Fruit fly (Drosophila melanogaster) whole organism, embryonic: ENCODE measurements around the gene ND-B17.2.

Experiments
- Bteb2 ChIP-seq: fragments of 200-800 bp; sonication (Bioruptor generic); optimal IDR thresholded peaks from 2 replicates; lab custom pipeline; 2016; ENCODE audit warnings: missing biosample characterization, missing genetic modification characterization
- CG10267 ChIP-seq: fragments of 200-800 bp; sonication (Bioruptor generic); optimal IDR thresholded peaks from 2 replicates; lab custom pipeline; 2018; ENCODE audit warnings: missing biosample characterization, mild to moderate bottlenecking, missing genetic modification characterization, moderate library complexity
- CG11247 ChIP-seq: fragments of 200-800 bp; sonication (Bioruptor generic); IDR thresholded peaks from 2 replicates; pipeline ENCODE4 v1.3.6; 2022; ENCODE audit warnings: missing biosample characterization, missing genetic modification characterization
- CG11398 ChIP-seq: fragments of 200-800 bp; sonication (Bioruptor generic); optimal IDR thresholded peaks from 2 replicates; lab custom pipeline; 2016; ENCODE audit warnings: missing biosample characterization, missing genetic modification characterization
- CG12071 ChIP-seq: fragments of 200-800 bp; sonication (Bioruptor generic); optimal IDR thresholded peaks from 3 replicates; lab custom pipeline; 2018; ENCODE audit warnings: missing biosample characterization, mild to moderate bottlenecking, missing genetic modification characterization
- CG13123 ChIP-seq: fragments of 200-800 bp; sonication (Bioruptor generic); optimal IDR thresholded peaks from 2 replicates; lab custom pipeline; 2016; ENCODE audit warnings: missing biosample characterization, missing genetic modification characterization
- CG14014 ChIP-seq: fragments of 200-800 bp; sonication (Bioruptor generic); IDR thresholded peaks from 2 replicates; pipeline ENCODE4 v1.3.6; 2022; ENCODE audit warnings: missing biosample characterization, missing genetic modification characterization
- CG14667 ChIP-seq: fragments of 200-800 bp; sonication (Bioruptor generic); IDR thresholded peaks from 2 replicates; pipeline ENCODE4 v1.3.6; 2022; ENCODE audit warnings: missing biosample characterization, missing genetic modification characterization
- CG15514 ChIP-seq: fragments of 200-800 bp; sonication (Bioruptor generic); optimal IDR thresholded peaks from 3 replicates; lab custom pipeline; 2017; ENCODE audit warnings: missing biosample characterization, missing genetic modification characterization, mild to moderate bottlenecking, moderate library complexity, missing genetic modification reagents
- CG17829 ChIP-seq: fragments of 200-800 bp; optimal IDR thresholded peaks from 2 replicates; lab custom pipeline; 2019; ENCODE audit warnings: missing biosample characterization, mild to moderate bottlenecking, missing genetic modification characterization, moderate library complexity
- CG18262 ChIP-seq: fragments of 200-800 bp; optimal IDR thresholded peaks from 3 replicates; lab custom pipeline; 2019; ENCODE audit warnings: missing biosample characterization, mild to moderate bottlenecking, missing genetic modification characterization, moderate library complexity
- CG2678 ChIP-seq: fragments of 200-800 bp; sonication (Bioruptor generic); optimal IDR thresholded peaks from 3 replicates; lab custom pipeline; 2019; ENCODE audit warnings: missing biosample characterization, mild to moderate bottlenecking, missing genetic modification characterization, moderate library complexity
- CG30431 ChIP-seq: fragments of 200-800 bp; sonication (Bioruptor generic); optimal IDR thresholded peaks from 2 replicates; lab custom pipeline; 2017; ENCODE audit warnings: missing biosample characterization, missing genetic modification characterization
- CG3847 ChIP-seq: fragments of 200-800 bp; sonication (Bioruptor generic); IDR thresholded peaks from 2 replicates; pipeline ENCODE4 v1.3.6; 2022; ENCODE audit warnings: missing biosample characterization, missing genetic modification characterization
- CG4424 ChIP-seq: fragments of 200-800 bp; sonication (Bioruptor generic); optimal IDR thresholded peaks from 3 replicates; lab custom pipeline; 2016; ENCODE audit warnings: missing biosample characterization, missing genetic modification characterization
- CG4820 ChIP-seq: fragments of 200-800 bp; sonication (Bioruptor generic); optimal IDR thresholded peaks from 3 replicates; lab custom pipeline; 2016; ENCODE audit warnings: missing biosample characterization, missing genetic modification characterization
- CG6175 ChIP-seq: fragments of 200-800 bp; sonication (Bioruptor generic); IDR thresholded peaks from 3 replicates; pipeline ENCODE4 v1.3.6; 2022; ENCODE audit warnings: missing biosample characterization, missing genetic modification characterization
- CG6813 ChIP-seq: fragments of 200-800 bp; sonication (Bioruptor generic); optimal IDR thresholded peaks from 2 replicates; lab custom pipeline; 2017; ENCODE audit warnings: missing biosample characterization, missing genetic modification characterization, mild to moderate bottlenecking, moderate library complexity, missing genetic modification reagents
- CG7786 ChIP-seq: fragments of 200-800 bp; sonication (Bioruptor generic); optimal IDR thresholded peaks from 2 replicates; lab custom pipeline; 2016; ENCODE audit warnings: missing biosample characterization, missing genetic modification characterization
- CG8089 ChIP-seq: fragments of 200-800 bp; sonication (Bioruptor generic); optimal IDR thresholded peaks from 3 replicates; lab custom pipeline; 2016; ENCODE audit warnings: missing biosample characterization, missing genetic modification characterization
- CG8290 ChIP-seq, 3 experiments: fragments of 200-800 bp; sonication (Bioruptor generic); optimal IDR thresholded peaks; 2 replicates each; lab custom pipeline; 2016 to 2019; ENCODE audit warnings: missing biosample characterization in 3 of 3, missing genetic modification characterization in 3 of 3, mild to moderate bottlenecking in 2 of 3, moderate library complexity in 1 of 3
- CG9437 ChIP-seq: fragments of 200-800 bp; sonication (Bioruptor generic); optimal IDR thresholded peaks from 2 replicates; lab custom pipeline; 2018; ENCODE audit warnings: missing biosample characterization, mild to moderate bottlenecking, missing genetic modification characterization
- E2f2 ChIP-seq: fragments of 200-800 bp; sonication (Bioruptor generic); IDR thresholded peaks from 2 replicates; pipeline ENCODE4 v1.3.6; 2022; ENCODE audit warnings: missing biosample characterization, missing genetic modification characterization
- Elba2 ChIP-seq: fragments of 200-800 bp; sonication (Bioruptor generic); optimal IDR thresholded peaks from 3 replicates; lab custom pipeline; 2016; ENCODE audit warnings: missing biosample characterization, missing genetic modification characterization
- HLH4C ChIP-seq: fragments of 200-800 bp; sonication (Bioruptor generic); IDR thresholded peaks from 3 replicates; pipeline ENCODE4 v1.3.6; 2022; ENCODE audit warnings: missing biosample characterization, missing genetic modification characterization; ENCODE audit not compliant: partially characterized antibody
- Hr78 ChIP-seq, 2 experiments: fragments of 200-800 bp in 1 of 2; fragments of >200 bp in 1 of 2; sonication (Bioruptor generic) in 1 of 2; optimal IDR thresholded peaks; 2 replicates each; lab custom pipeline; 2017 to 2019; ENCODE audit warnings: missing biosample characterization in 2 of 2, missing genetic modification characterization in 2 of 2, mild to moderate bottlenecking in 1 of 2, moderate library complexity in 1 of 2
- Kr ChIP-seq: fragments of 200-800 bp; sonication (Bioruptor generic); optimal IDR thresholded peaks from 2 replicates; lab custom pipeline; 2017; ENCODE audit warnings: missing biosample characterization, mild to moderate bottlenecking, missing genetic modification characterization
- MTF-1 ChIP-seq: fragments of 200-800 bp; sonication (Bioruptor generic); optimal IDR thresholded peaks from 2 replicates; lab custom pipeline; 2018; ENCODE audit warnings: missing biosample characterization, mild to moderate bottlenecking, missing genetic modification characterization, borderline replicate concordance
- Myb ChIP-seq: fragments of 200-800 bp; sonication (Bioruptor generic); optimal IDR thresholded peaks from 2 replicates; lab custom pipeline; 2016; ENCODE audit warnings: missing biosample characterization, missing genetic modification characterization
- Neu2 ChIP-seq: fragments of 200-800 bp; sonication (Bioruptor generic); optimal IDR thresholded peaks from 3 replicates; lab custom pipeline; 2016; ENCODE audit warnings: missing biosample characterization, missing genetic modification characterization, borderline replicate concordance
- Ptx1 ChIP-seq: fragments of 200-800 bp; sonication (Bioruptor generic); IDR thresholded peaks from 2 replicates; pipeline ENCODE4 v1.3.6; 2022; ENCODE audit warnings: missing biosample characterization, missing genetic modification characterization
- Sox102F ChIP-seq: fragments of 200-800 bp; sonication (Bioruptor generic); optimal IDR thresholded peaks from 2 replicates; lab custom pipeline; 2018; ENCODE audit warnings: missing biosample characterization, mild to moderate bottlenecking, missing genetic modification characterization, moderate library complexity
- ab ChIP-seq: fragments of 200-800 bp; sonication (Bioruptor generic); optimal IDR thresholded peaks from 2 replicates; lab custom pipeline; 2016; ENCODE audit warnings: missing biosample characterization, missing genetic modification characterization
- ara ChIP-seq: fragments of 200-800 bp; sonication (Bioruptor generic); IDR thresholded peaks from 2 replicates; pipeline ENCODE4 v1.3.6; 2022; ENCODE audit warnings: missing biosample characterization, missing genetic modification characterization
- bowl ChIP-seq: fragments of 200-800 bp; sonication (Bioruptor generic); IDR thresholded peaks from 2 replicates; pipeline ENCODE4 v1.3.6; 2022; ENCODE audit warnings: missing biosample characterization, missing genetic modification characterization
- corto ChIP-seq: fragments of 200-800 bp; sonication (Bioruptor generic); optimal IDR thresholded peaks from 2 replicates; lab custom pipeline; 2016; ENCODE audit warnings: missing biosample characterization, mild to moderate bottlenecking, missing genetic modification characterization, moderate library complexity
- dan ChIP-seq: fragments of 200-800 bp; sonication (Bioruptor generic); IDR thresholded peaks from 2 replicates; pipeline ENCODE4 v1.3.6; 2022; ENCODE audit warnings: missing biosample characterization, missing genetic modification characterization
- eyg ChIP-seq: fragments of 200-800 bp; sonication (Bioruptor generic); optimal IDR thresholded peaks from 3 replicates; lab custom pipeline; 2016; ENCODE audit warnings: missing biosample characterization, missing genetic modification characterization
- gce ChIP-seq: fragments of 200-800 bp; sonication (Bioruptor generic); IDR thresholded peaks from 3 replicates; pipeline ENCODE4 v1.3.6; 2022; ENCODE audit warnings: missing biosample characterization, missing genetic modification characterization
- gfzf ChIP-seq: fragments of 200-800 bp; sonication (Bioruptor generic); optimal IDR thresholded peaks from 2 replicates; lab custom pipeline; 2016; ENCODE audit warnings: missing biosample characterization, mild to moderate bottlenecking, missing genetic modification characterization, moderate library complexity
- gsb ChIP-seq: fragments of 200-800 bp; sonication (Bioruptor generic); IDR thresholded peaks from 2 replicates; pipeline ENCODE4 v1.3.6; 2022; ENCODE audit warnings: missing biosample characterization, missing genetic modification characterization
- hth ChIP-seq: fragments of >200 bp; optimal IDR thresholded peaks from 2 replicates; lab custom pipeline; 2017; ENCODE audit warnings: inconsistent platforms
- lov ChIP-seq, 2 experiments: fragments of 200-800 bp in 1 of 2; fragments of >200 bp in 1 of 2; sonication (Bioruptor generic) in 1 of 2; IDR thresholded peaks in 1 of 2; optimal IDR thresholded peaks in 1 of 2; 2 replicates in 1 of 2; 3 replicates in 1 of 2; pipeline versions ENCODE4 v1.3.6 to Lab custom; 2017 to 2022; ENCODE audit warnings: missing biosample characterization in 1 of 2, missing genetic modification characterization in 1 of 2
- ssp ChIP-seq: fragments of 200-800 bp; sonication (Bioruptor generic); IDR thresholded peaks from 2 replicates; pipeline ENCODE4 v1.3.6; 2022; ENCODE audit warnings: missing biosample characterization, missing genetic modification characterization
- stwl ChIP-seq: fragments of 200-800 bp; sonication (Bioruptor generic); optimal IDR thresholded peaks from 3 replicates; lab custom pipeline; 2018; ENCODE audit warnings: missing biosample characterization, mild to moderate bottlenecking, missing genetic modification characterization, moderate library complexity
- toy ChIP-seq: fragments of 200-800 bp; sonication (Bioruptor generic); IDR thresholded peaks from 2 replicates; pipeline ENCODE4 v1.3.6; 2022; ENCODE audit warnings: missing biosample characterization, missing genetic modification characterization
- ttk ChIP-seq: fragments of 200-800 bp; sonication (Bioruptor generic); IDR thresholded peaks from 2 replicates; pipeline ENCODE4 v2.1.2; 2022; ENCODE audit warnings: missing biosample characterization, missing genetic modification characterization
- wdn ChIP-seq: fragments of 200-800 bp; sonication (Bioruptor generic); IDR thresholded peaks from 2 replicates; pipeline ENCODE4 v1.3.6; 2022; ENCODE audit warnings: missing biosample characterization, missing genetic modification characterization
- wor ChIP-seq: fragments of 200-800 bp; sonication (Bioruptor generic); IDR thresholded peaks from 2 replicates; pipeline ENCODE4 v1.3.6; 2022; ENCODE audit warnings: missing biosample characterization, missing genetic modification characterization
- zen ChIP-seq: fragments of 200-800 bp; sonication (Bioruptor generic); optimal IDR thresholded peaks from 3 replicates; lab custom pipeline; 2018; ENCODE audit warnings: missing biosample characterization, mild to moderate bottlenecking, missing genetic modification characterization, moderate library complexity
- zf30C ChIP-seq: fragments of 200-800 bp; sonication (Bioruptor generic); optimal IDR thresholded peaks from 3 replicates; lab custom pipeline; 2018; ENCODE audit warnings: missing biosample characterization, mild to moderate bottlenecking, missing genetic modification characterization

Gene ND-B17.2

dm6 chr2L:2574717-2575273, 5.2 kb downstream of the ND-B17.2 start, which contains the start of the genes Rad1 and Sws1 (continued):
- no peak for TF ChIP-seq CG13123 (GFP tag; lab: Kevin White, UChicago)
- TF ChIP-seq ab (GFP tag; lab: Kevin White, UChicago) = no peak
- no peak for TF ChIP-seq CG14014
- no peak for TF ChIP-seq CG18262 (tag; lab: Kevin White, UChicago)
- no peak for TF ChIP-seq MTF-1 (GFP tag; lab: Kevin White, UChicago)
- TF ChIP-seq dan (GFP tag; lab: Robert Waterston, UW) = no peak
- no peak for TF ChIP-seq corto
- no peak for TF ChIP-seq CG4820 (GFP tag; lab: Kevin White, UChicago)
- no peak for TF ChIP-seq gsb
- no peak for TF ChIP-seq Bteb2
- TF ChIP-seq CG30431 = no peak
- no peak for TF ChIP-seq CG2678 (tag; lab: Kevin White, UChicago)
- TF ChIP-seq ttk (GFP tag; lab: Robert Waterston, UW) = no peak
- peak; percentile 51 for TF ChIP-seq zen (tag; lab: Kevin White, UChicago)
- TF ChIP-seq toy (GFP tag; lab: Robert Waterston, UW) = no peak
- TF ChIP-seq CG11398 (GFP tag; lab: Kevin White, UChicago) = no peak
- no peak for TF ChIP-seq gce (GFP tag; lab: Robert Waterston, UW)
- no peak for TF ChIP-seq Ptx1
- peak; percentile 83 for TF ChIP-seq Elba2 (GFP tag; lab: Kevin White, UChicago)
- no peak for TF ChIP-seq wor (GFP tag; lab: Robert Waterston, UW)
- no peak for TF ChIP-seq CG12071 (GFP tag; lab: Kevin White, UChicago)
- no peak for TF ChIP-seq CG6813 (GFP tag; lab: Kevin White, UChicago)
- no peak for TF ChIP-seq CG9437 (GFP tag; lab: Kevin White, UChicago)
- TF ChIP-seq bowl (GFP tag; lab: Robert Waterston, UW) = no peak
- no peak for TF ChIP-seq Hr78 (GFP tag; optimal IDR thresholded peaks at IDR 0.05; lab: Kevin White, UChicago)
- TF ChIP-seq zf30C (GFP tag; lab: Kevin White, UChicago) = no peak
- TF ChIP-seq E2f2 (GFP tag; lab: Robert Waterston, UW) = peak; percentile 95
- TF ChIP-seq eyg = no peak
- no peak for TF ChIP-seq CG11247 (GFP tag; lab: Robert Waterston, UW)
- TF ChIP-seq ssp (GFP tag; lab: Robert Waterston, UW) = no peak
- TF ChIP-seq Sox102F (GFP tag; lab: Kevin White, UChicago) = no peak
- peak; percentile 31 for TF ChIP-seq gfzf (GFP tag; lab: Kevin White, UChicago)
- no peak for TF ChIP-seq Neu2 (GFP tag; lab: Kevin White, UChicago)
- no peak for TF ChIP-seq CG4424 (GFP tag; lab: Kevin White, UChicago)
- TF ChIP-seq wdn = no peak
- TF ChIP-seq CG6175 (GFP tag; lab: Robert Waterston, UW) = no peak
- TF ChIP-seq HLH4C (GFP tag; lab: Robert Waterston, UW) = no peak
- TF ChIP-seq lov (optimal IDR thresholded peaks at IDR 0.05; lab: Kevin White, UChicago) = no peak
- no peak for TF ChIP-seq lov (GFP tag; IDR thresholded peaks at IDR 0.05; lab: Robert Waterston, UW)
- peak; percentile 6 for TF ChIP-seq Myb (GFP tag; lab: Kevin White, UChicago)
- TF ChIP-seq CG8290 (GFP tag; optimal IDR thresholded peaks at IDR 0.05; lab: Kevin White, UChicago) = no peak
- TF ChIP-seq CG8290 (tag; optimal IDR thresholded peaks at IDR 0.05; lab: Kevin White, UChicago) = no peak
- TF ChIP-seq CG15514 (GFP tag; lab: Kevin White, UChicago) = peak; percentile 65
- no peak for TF ChIP-seq Kr (GFP tag; lab: Kevin White, UChicago)
- no peak for TF ChIP-seq CG14667 (GFP tag; lab: Robert Waterston, UW)
- TF ChIP-seq ara (GFP tag; lab: Robert Waterston, UW) = no peak
- TF ChIP-seq CG17829 (tag; lab: Kevin White, UChicago) = no peak
- peak; percentile 55 for TF ChIP-seq CG10267 (tag; lab: Kevin White, UChicago)
- TF ChIP-seq hth (lab: Kevin White, UChicago) = no peak
- TF ChIP-seq CG7786 (GFP tag; lab: Kevin White, UChicago) = no peak
- peak; percentile 68 for TF ChIP-seq stwl
- no peak for TF ChIP-seq CG8089 (GFP tag; lab: Kevin White, UChicago)
- TF ChIP-seq CG3847 (GFP tag; lab: Robert Waterston, UW) = peak; percentile 41; the same call in 1 of the 2 replicates
